Worm (Caenorhabditis elegans): ENCODE measurements around the gene F18E9.8.

The F18E9.8 gene

ce11 chrX:8567166-8567565, 14.2 kb downstream of the F18E9.8 start:
- TF ChIP-seq pes-1 (GFP tag; IDR thresholded peaks at IDR 0.05), result no peak
- no peak for TF ChIP-seq ceh-13 (GFP tag; optimal IDR thresholded peaks at IDR 0.05)
- no peak for TF ChIP-seq F13C5.2 (tag; optimal IDR thresholded peaks at IDR 0.05)
- no peak for TF ChIP-seq sea-1 (GFP tag; conservative IDR thresholded peaks at IDR 0.05)
- no peak for TF ChIP-seq ets-7 (tag; optimal IDR thresholded peaks at IDR 0.05)
- TF ChIP-seq flt-1 (GFP tag; IDR thresholded peaks at IDR 0.05), result no peak
- TF ChIP-seq scrt-1 (GFP tag; IDR thresholded peaks at IDR 0.05), result no peak
- no peak for TF ChIP-seq tra-4 (tag; optimal IDR thresholded peaks at IDR 0.05)
- no peak for TF ChIP-seq ceh-36 (tag; optimal IDR thresholded peaks at IDR 0.05)
- no peak for TF ChIP-seq B0310.2 (tag; optimal IDR thresholded peaks at IDR 0.05)
- no peak for TF ChIP-seq hnd-1 (tag; optimal IDR thresholded peaks at IDR 0.05)
- TF ChIP-seq hmbx-1 (tag; optimal IDR thresholded peaks at IDR 0.05), result no peak
- TF ChIP-seq hmg-4 (GFP tag; optimal IDR thresholded peaks at IDR 0.05), result no peak
- TF ChIP-seq aly-1 (tag; optimal IDR thresholded peaks at IDR 0.05), result no peak
- TF ChIP-seq ama-1 (optimal IDR thresholded peaks at IDR 0.05), result no peak
- no peak for TF ChIP-seq tbx-11 (GFP tag; IDR thresholded peaks at IDR 0.05)
- no peak for TF ChIP-seq tbx-37 (GFP tag; conservative IDR thresholded peaks at IDR 0.05)

- TF ChIP-seq hmg-4 (GFP tag; optimal IDR thresholded peaks at IDR 0.05) (no peak), F13C5.2 (tag; optimal IDR thresholded peaks at IDR 0.05) (no peak), hmbx-1 (tag; optimal IDR thresholded peaks at IDR 0.05) (no peak), ets-7 (tag; optimal IDR thresholded peaks at IDR 0.05) (no peak), ceh-36 (tag; optimal IDR thresholded peaks at IDR 0.05) (no peak), B0310.2 (tag; optimal IDR thresholded peaks at IDR 0.05) (no peak), ama-1 (optimal IDR thresholded peaks at IDR 0.05) (no peak), flt-1 (GFP tag; IDR thresholded peaks at IDR 0.05) (no peak), sea-1 (GFP tag; conservative IDR thresholded peaks at IDR 0.05) (no peak), hnd-1 (tag; optimal IDR thresholded peaks at IDR 0.05) (no peak), scrt-1 (GFP tag; IDR thresholded peaks at IDR 0.05) (no peak), tbx-11 (GFP tag; IDR thresholded peaks at IDR 0.05) (no peak)
These were observed 14.8 kb downstream of the F18E9.8 start for ce11 chrX:8566521-8567032.

- TF ChIP-seq F13C5.2 (tag; optimal IDR thresholded peaks at IDR 0.05) (peak; percentile 21), scrt-1 (GFP tag; IDR thresholded peaks at IDR 0.05) (no peak), hmg-4 (GFP tag; optimal IDR thresholded peaks at IDR 0.05) (peak; percentile 59)
These were observed 15.4 kb downstream of the F18E9.8 start for ce11 chrX:8565810-8566416.

- TF ChIP-seq tbx-37 (GFP tag; conservative IDR thresholded peaks at IDR 0.05), result no peak
- TF ChIP-seq sea-1 (GFP tag; conservative IDR thresholded peaks at IDR 0.05), result no peak
- no peak for TF ChIP-seq tra-4 (tag; optimal IDR thresholded peaks at IDR 0.05)
- no peak for TF ChIP-seq ceh-13 (GFP tag; optimal IDR thresholded peaks at IDR 0.05)
- no peak for TF ChIP-seq flt-1 (GFP tag; IDR thresholded peaks at IDR 0.05)
- TF ChIP-seq pes-1 (GFP tag; IDR thresholded peaks at IDR 0.05), result no peak
- no peak for TF ChIP-seq F13C5.2 (tag; optimal IDR thresholded peaks at IDR 0.05)
- no peak for TF ChIP-seq hmbx-1 (tag; optimal IDR thresholded peaks at IDR 0.05)
- TF ChIP-seq ceh-36 (tag; optimal IDR thresholded peaks at IDR 0.05), result no peak
- no peak for TF ChIP-seq hmg-4 (GFP tag; optimal IDR thresholded peaks at IDR 0.05)
These were observed 16.9 kb downstream of the F18E9.8 start for ce11 chrX:8564451-8564795.

- TF ChIP-seq aly-1 (tag; optimal IDR thresholded peaks at IDR 0.05) (no peak), hmg-4 (GFP tag; optimal IDR thresholded peaks at IDR 0.05) (no peak), B0310.2 (tag; optimal IDR thresholded peaks at IDR 0.05) (no peak), hnd-1 (tag; optimal IDR thresholded peaks at IDR 0.05) (no peak)
These were observed 17.5 kb downstream of the F18E9.8 start for ce11 chrX:8563663-8564450.

- TF ChIP-seq tbx-11 (GFP tag; IDR thresholded peaks at IDR 0.05) (no peak), hmg-4 (GFP tag; optimal IDR thresholded peaks at IDR 0.05) (no peak)
These were observed 18.8 kb downstream of the F18E9.8 start for ce11 chrX:8562586-8562985.

- TF ChIP-seq hnd-1 (tag; optimal IDR thresholded peaks at IDR 0.05) (no peak), ama-1 (optimal IDR thresholded peaks at IDR 0.05) (no peak), ceh-36 (tag; optimal IDR thresholded peaks at IDR 0.05) (no peak), ets-7 (tag; optimal IDR thresholded peaks at IDR 0.05) (no peak), F13C5.2 (tag; optimal IDR thresholded peaks at IDR 0.05) (peak; percentile 45), hmg-4 (GFP tag; optimal IDR thresholded peaks at IDR 0.05) (peak; percentile 43), tbx-11 (GFP tag; IDR thresholded peaks at IDR 0.05) (no peak), tbx-37 (GFP tag; conservative IDR thresholded peaks at IDR 0.05) (no peak), aly-1 (tag; optimal IDR thresholded peaks at IDR 0.05) (peak; percentile 43)
These were observed 24.6 kb downstream of the F18E9.8 start, which contains the start of gene utx-1 for ce11 chrX:8556614-8557196. utx-1 (plus strand) TSS chrX:8557146.

ce11 chrX:8554029-8554428, 27.3 kb downstream of the F18E9.8 start:
- TF ChIP-seq B0310.2 (tag; optimal IDR thresholded peaks at IDR 0.05) (no peak), hnd-1 (tag; optimal IDR thresholded peaks at IDR 0.05) (no peak), tbx-37 (GFP tag; conservative IDR thresholded peaks at IDR 0.05) (no peak), ama-1 (optimal IDR thresholded peaks at IDR 0.05) (no peak), sea-1 (GFP tag; conservative IDR thresholded peaks at IDR 0.05) (no peak), ceh-13 (GFP tag; optimal IDR thresholded peaks at IDR 0.05) (no peak), F13C5.2 (tag; optimal IDR thresholded peaks at IDR 0.05) (no peak), ets-7 (tag; optimal IDR thresholded peaks at IDR 0.05) (no peak), tra-4 (tag; optimal IDR thresholded peaks at IDR 0.05) (no peak), hmbx-1 (tag; optimal IDR thresholded peaks at IDR 0.05) (no peak), tbx-11 (GFP tag; IDR thresholded peaks at IDR 0.05) (no peak), flt-1 (GFP tag; IDR thresholded peaks at IDR 0.05) (no peak), aly-1 (tag; optimal IDR thresholded peaks at IDR 0.05) (no peak), hmg-4 (GFP tag; optimal IDR thresholded peaks at IDR 0.05) (no peak), pes-1 (GFP tag; IDR thresholded peaks at IDR 0.05) (no peak), scrt-1 (GFP tag; IDR thresholded peaks at IDR 0.05) (no peak), ceh-36 (tag; optimal IDR thresholded peaks at IDR 0.05) (no peak)
